Worm (Caenorhabditis elegans): ENCODE results near the gene M01F1.8.

ce11 chrIII:3471403-3472053 is 30.8 kb downstream of the M01F1.8 start, which contains the start of gene rsu-1:
- TF ChIP-seq klf-2 (GFP tag; conservative IDR thresholded peaks at IDR 0.05) (no peak), cog-1 (tag; optimal IDR thresholded peaks at IDR 0.05) (peak; percentile 26), flt-1 (GFP tag; IDR thresholded peaks at IDR 0.05) (no peak), ztf-29 (GFP tag; IDR thresholded peaks at IDR 0.05) (no peak), med-1 (GFP tag; optimal IDR thresholded peaks at IDR 0.05; ENCODE audit: insufficient read depth) (no peak), ref-1 (GFP tag; conservative IDR thresholded peaks at IDR 0.05) (no peak), tab-1 (GFP tag; IDR thresholded peaks at IDR 0.05) (no peak), ztf-23 (GFP tag; IDR thresholded peaks at IDR 0.05) (no peak), T22C8.4 (GFP tag; IDR thresholded peaks at IDR 0.05) (peak; percentile 51)

Measured in whole organism, midembryonic.